Fruit fly (Drosophila melanogaster) whole organism, pupa: Measurements from ENCODE around the gene caup.

Experiments
- CG10348 ChIP-seq: fragments of 200-800 bp; sonication (Bioruptor generic); IDR thresholded peaks from 2 replicates; pipeline ENCODE4 v1.3.6; 2022; ENCODE audit warnings: missing biosample characterization, missing genetic modification characterization
- CG12605 ChIP-seq: fragments of 200-800 bp; sonication (Bioruptor generic); IDR thresholded peaks from 2 replicates; pipeline ENCODE4 v1.3.6; 2022; ENCODE audit warnings: missing biosample characterization, missing genetic modification characterization
- CG13204 ChIP-seq: fragments of 200-800 bp; sonication (Bioruptor generic); optimal IDR thresholded peaks from 2 replicates; lab custom pipeline; 2018; ENCODE audit warnings: missing biosample characterization, mild to moderate bottlenecking, missing genetic modification characterization, moderate library complexity
- CG14655 ChIP-seq: fragments of 200-800 bp; sonication (Bioruptor generic); optimal IDR thresholded peaks from 3 replicates; lab custom pipeline; 2017; ENCODE audit warnings: mild to moderate bottlenecking, missing biosample characterization, missing genetic modification reagents, missing genetic modification characterization
- CG15710 ChIP-seq: fragments of 200-800 bp; sonication (Bioruptor generic); optimal IDR thresholded peaks from 2 replicates; lab custom pipeline; 2018; ENCODE audit warnings: missing biosample characterization, mild to moderate bottlenecking, missing genetic modification characterization, moderate library complexity
- CG17806 ChIP-seq: fragments of 200-800 bp; sonication (Bioruptor generic); optimal IDR thresholded peaks from 2 replicates; lab custom pipeline; 2018; ENCODE audit warnings: missing biosample characterization, mild to moderate bottlenecking, missing genetic modification characterization, moderate library complexity
- CG32121 ChIP-seq: fragments of 200-800 bp; sonication (Bioruptor generic); IDR thresholded peaks from 2 replicates; pipeline ENCODE4 v1.3.6; 2022; ENCODE audit warnings: missing biosample characterization, missing genetic modification characterization
- CG34367 ChIP-seq: fragments of 200-800 bp; sonication (Bioruptor generic); optimal IDR thresholded peaks from 2 replicates; lab custom pipeline; 2018; ENCODE audit warnings: missing biosample characterization, mild to moderate bottlenecking, missing genetic modification characterization
- CG4496 ChIP-seq: fragments of 200-800 bp; sonication (Bioruptor generic); IDR thresholded peaks from 3 replicates; pipeline ENCODE4 v1.3.6; 2022; ENCODE audit warnings: missing biosample characterization, missing genetic modification characterization
- CG8159 ChIP-seq: fragments of 200-800 bp; sonication (Bioruptor generic); optimal IDR thresholded peaks from 3 replicates; lab custom pipeline; 2018; ENCODE audit warnings: missing biosample characterization, mild to moderate bottlenecking, missing genetic modification characterization, moderate library complexity
- CG8301 ChIP-seq: fragments of 200-800 bp; sonication (Bioruptor generic); optimal IDR thresholded peaks from 2 replicates; lab custom pipeline; 2018; ENCODE audit warnings: missing biosample characterization, mild to moderate bottlenecking, missing genetic modification characterization
- CG9948 ChIP-seq: fragments of 200-800 bp; sonication (Bioruptor generic); optimal IDR thresholded peaks from 2 replicates; lab custom pipeline; 2018; ENCODE audit warnings: missing biosample characterization, mild to moderate bottlenecking, missing genetic modification characterization, moderate library complexity
- D1 ChIP-seq: fragments of 200-800 bp; sonication (Bioruptor generic); optimal IDR thresholded peaks from 2 replicates; lab custom pipeline; 2018; ENCODE audit warnings: missing biosample characterization, mild to moderate bottlenecking, missing genetic modification characterization, moderate library complexity
- EcR ChIP-seq: fragments of 200-800 bp; sonication (Bioruptor generic); optimal IDR thresholded peaks from 3 replicates; lab custom pipeline; 2019; ENCODE audit warnings: missing biosample characterization, missing genetic modification characterization, mild to moderate bottlenecking, moderate library complexity, missing genetic modification reagents
- Ets98B ChIP-seq: fragments of 200-800 bp; sonication (Bioruptor generic); IDR thresholded peaks from 2 replicates; pipeline ENCODE4 v1.3.6; 2022; ENCODE audit warnings: missing biosample characterization, missing genetic modification characterization
- Pif1A ChIP-seq: fragments of 200-800 bp; sonication (Bioruptor generic); optimal IDR thresholded peaks from 3 replicates; lab custom pipeline; 2016; ENCODE audit warnings: missing biosample characterization, missing genetic modification characterization
- Pif1B ChIP-seq: fragments of 200-800 bp; sonication (Bioruptor generic); optimal IDR thresholded peaks from 3 replicates; lab custom pipeline; 2016; ENCODE audit warnings: missing biosample characterization, missing genetic modification characterization
- Snoo ChIP-seq: fragments of 200-800 bp; sonication (Bioruptor generic); optimal IDR thresholded peaks from 3 replicates; lab custom pipeline; 2017; ENCODE audit warnings: missing biosample characterization, mild to moderate bottlenecking, missing genetic modification characterization, inconsistent platforms
- fd96Ca ChIP-seq: fragments of 200-800 bp; sonication (Bioruptor generic); IDR thresholded peaks from 3 replicates; pipeline ENCODE4 v1.3.6; 2022; ENCODE audit warnings: missing biosample characterization, missing genetic modification characterization
- gl ChIP-seq: fragments of 200-800 bp; sonication (Bioruptor generic); optimal IDR thresholded peaks from 2 replicates; lab custom pipeline; 2018; ENCODE audit warnings: missing biosample characterization, mild to moderate bottlenecking, missing genetic modification characterization
- rn ChIP-seq: fragments of 200-800 bp; sonication (Bioruptor generic); IDR thresholded peaks from 2 replicates; pipeline ENCODE4 v1.3.6; 2022; ENCODE audit warnings: missing biosample characterization, missing genetic modification characterization

Gene caup

DNA sequence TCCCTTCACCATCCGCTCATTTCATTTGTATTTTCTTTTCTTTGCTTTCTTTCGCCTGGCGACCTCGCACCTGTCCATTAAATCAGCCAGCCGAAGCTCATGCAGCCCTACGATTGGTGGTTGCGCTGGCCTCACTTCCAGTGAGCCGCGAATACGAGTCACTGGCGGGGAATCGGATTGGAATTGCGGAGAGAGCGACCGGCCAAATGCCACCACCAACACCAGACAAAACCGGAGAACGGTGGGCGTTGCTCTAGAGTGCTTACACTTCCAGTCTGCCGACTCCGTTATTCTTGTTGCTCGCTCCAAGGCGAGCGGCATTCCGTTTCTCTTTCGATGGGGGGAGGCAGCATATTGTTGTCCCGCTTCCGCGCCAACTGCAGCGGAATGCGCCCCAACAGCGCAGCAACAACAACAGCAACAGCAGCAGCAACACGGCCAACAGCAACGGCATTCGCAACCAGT lies 29.2 kb upstream of the caup start, which contains the start of gene ara:
Gene ara (plus strand): TSS at position 461 of the 465 bp plus-strand sequence.
- TF ChIP-seq CG13204 (GFP tag; lab: Kevin White, UChicago) (peak; percentile 85), CG34367 (tag; lab: Kevin White, UChicago) (no peak), CG4496 (peak; percentile 44; the same call in 2 of the 3 replicates), Pif1B (GFP tag; lab: Kevin White, UChicago) (no peak)

DNA sequence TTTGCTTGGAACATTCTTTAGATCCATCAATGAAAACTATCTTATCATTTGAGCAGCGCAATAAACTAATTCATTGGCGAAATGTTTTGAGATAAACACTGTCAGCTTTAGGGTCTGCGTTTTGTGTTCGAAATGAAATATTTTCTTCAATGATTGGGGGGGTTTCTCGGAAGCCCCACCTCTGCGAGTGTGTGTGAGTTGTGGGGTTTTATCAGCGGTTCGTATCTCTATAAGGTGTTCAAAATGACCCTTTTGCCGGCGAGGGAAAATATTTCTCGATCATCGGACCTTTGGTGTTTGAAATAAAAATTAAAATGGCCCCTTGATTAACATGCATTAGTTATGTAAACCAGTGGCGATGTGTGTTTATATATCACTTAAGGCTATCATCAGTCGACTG lies 24.5 kb upstream of the caup start:
- no peak for TF ChIP-seq Pif1A (GFP tag; lab: Kevin White, UChicago)
- TF ChIP-seq CG10348 (GFP tag; lab: Robert Waterston, UW) = no peak
- no peak for TF ChIP-seq Ets98B (GFP tag; lab: Robert Waterston, UW)
- TF ChIP-seq CG14655 (GFP tag; lab: Kevin White, UChicago) = no peak
- no peak for TF ChIP-seq CG32121 (GFP tag; lab: Robert Waterston, UW)
- TF ChIP-seq CG17806 (tag; lab: Kevin White, UChicago) = no peak
- TF ChIP-seq CG12605 (GFP tag; lab: Robert Waterston, UW) = no peak
- TF ChIP-seq gl (tag; lab: Kevin White, UChicago) = no peak

DNA sequence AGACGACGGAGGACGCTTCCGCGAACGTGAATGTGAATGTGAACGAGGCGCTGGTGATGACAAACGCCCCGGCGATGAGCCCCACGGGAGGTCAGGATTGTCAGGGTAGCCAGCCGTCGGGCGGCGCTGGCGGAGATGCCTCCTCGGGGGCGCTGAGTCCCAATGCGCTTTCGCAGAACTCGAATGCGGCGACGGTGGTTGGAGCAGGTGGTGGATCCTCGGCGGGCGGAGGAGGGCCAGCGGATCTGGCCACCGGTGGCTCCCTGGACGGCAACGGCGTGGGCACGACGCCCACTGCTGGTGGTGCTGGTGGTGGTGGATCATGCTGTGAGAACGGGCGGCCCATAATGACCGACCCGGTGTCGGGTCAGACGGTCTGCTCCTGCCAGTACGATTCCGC lies 23.7 kb upstream of the caup start:
- TF ChIP-seq CG8301 (tag; lab: Kevin White, UChicago) (no peak), Snoo (tag; lab: Kevin White, UChicago) (no peak), CG10348 (GFP tag; lab: Robert Waterston, UW) (no peak), Ets98B (GFP tag; lab: Robert Waterston, UW) (no peak), gl (tag; lab: Kevin White, UChicago) (no peak), CG8159 (tag; lab: Kevin White, UChicago) (no peak), Pif1B (GFP tag; lab: Kevin White, UChicago) (no peak), CG12605 (GFP tag; lab: Robert Waterston, UW) (no peak), CG14655 (GFP tag; lab: Kevin White, UChicago) (no peak), EcR (no peak), D1 (tag; lab: Kevin White, UChicago) (no peak), CG17806 (tag; lab: Kevin White, UChicago) (no peak), Pif1A (GFP tag; lab: Kevin White, UChicago) (no peak), CG34367 (tag; lab: Kevin White, UChicago) (no peak), CG15710 (tag; lab: Kevin White, UChicago) (no peak), fd96Ca (GFP tag; lab: Robert Waterston, UW) (no peak), CG13204 (GFP tag; lab: Kevin White, UChicago) (no peak)

DNA sequence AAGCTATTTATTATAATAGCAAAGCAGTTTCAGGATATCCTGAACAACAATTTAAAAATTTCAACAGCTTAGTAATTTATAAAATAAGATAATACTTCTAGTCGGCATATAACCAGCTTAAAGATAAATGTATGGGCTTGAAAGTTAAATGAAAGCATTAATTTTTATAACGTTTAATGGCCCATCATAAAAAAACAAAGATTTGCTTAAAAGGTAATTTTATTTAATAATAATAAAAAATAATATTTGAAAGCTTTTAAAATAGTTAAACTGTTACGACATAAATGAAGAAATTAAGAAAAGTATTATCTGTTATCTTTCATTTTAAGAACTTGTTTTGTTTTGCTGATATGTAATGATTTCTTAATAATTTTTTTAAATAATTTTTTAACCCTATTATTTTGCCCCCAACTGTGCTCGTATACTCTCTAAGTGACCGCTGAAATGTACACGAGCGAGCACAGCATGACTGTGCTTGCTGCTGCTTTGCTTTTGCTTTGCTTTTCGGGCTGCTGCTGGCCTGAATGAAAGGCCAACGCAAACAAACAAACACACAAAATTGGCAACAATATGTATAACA lies 22.1 kb upstream of the caup start:
- TF ChIP-seq gl (tag; lab: Kevin White, UChicago) (no peak), CG32121 (GFP tag; lab: Robert Waterston, UW) (no peak), CG14655 (GFP tag; lab: Kevin White, UChicago) (no peak), CG12605 (GFP tag; lab: Robert Waterston, UW) (no peak), Snoo (tag; lab: Kevin White, UChicago) (no peak), EcR (no peak), CG9948 (tag; lab: Kevin White, UChicago) (no peak), CG15710 (tag; lab: Kevin White, UChicago) (no peak), fd96Ca (GFP tag; lab: Robert Waterston, UW) (no peak), CG10348 (GFP tag; lab: Robert Waterston, UW) (no peak), Pif1B (GFP tag; lab: Kevin White, UChicago) (no peak), CG34367 (tag; lab: Kevin White, UChicago) (no peak), CG8159 (tag; lab: Kevin White, UChicago) (no peak), CG13204 (GFP tag; lab: Kevin White, UChicago) (no peak), CG4496 (no peak), CG8301 (tag; lab: Kevin White, UChicago) (no peak), Ets98B (GFP tag; lab: Robert Waterston, UW) (no peak), CG17806 (tag; lab: Kevin White, UChicago) (no peak), rn (GFP tag; lab: Robert Waterston, UW) (no peak)

dm6 chr3L:12588237-12588636 lies 21.2 kb upstream of the caup start:
- TF ChIP-seq CG4496 (no peak), CG8301 (tag; lab: Kevin White, UChicago) (no peak), CG14655 (GFP tag; lab: Kevin White, UChicago) (no peak)

dm6 chr3L:12588863-12589262 lies 20.6 kb upstream of the caup start:
- TF ChIP-seq D1 (tag; lab: Kevin White, UChicago) = no peak
- TF ChIP-seq Pif1B (GFP tag; lab: Kevin White, UChicago) = no peak
- no peak for TF ChIP-seq CG34367 (tag; lab: Kevin White, UChicago)
- TF ChIP-seq CG10348 (GFP tag; lab: Robert Waterston, UW) = no peak
- no peak for TF ChIP-seq Snoo (tag; lab: Kevin White, UChicago)
- no peak for TF ChIP-seq CG17806 (tag; lab: Kevin White, UChicago)
- TF ChIP-seq CG14655 (GFP tag; lab: Kevin White, UChicago) = no peak
- TF ChIP-seq CG9948 (tag; lab: Kevin White, UChicago) = no peak
- no peak for TF ChIP-seq CG8301 (tag; lab: Kevin White, UChicago)
- no peak for TF ChIP-seq CG13204 (GFP tag; lab: Kevin White, UChicago)
- no peak for TF ChIP-seq CG12605 (GFP tag; lab: Robert Waterston, UW)
